Fruit fly (Drosophila melanogaster): ENCODE data around the gene CG14606.

Gene CG14606

dm6 chr3R:7171384-7172099 lies 45.3 kb downstream of the CG14606 start (continued):
- TF ChIP-seq CG2712 (tag; optimal IDR thresholded peaks at IDR 0.05): peak; percentile 65
- no peak for TF ChIP-seq Vsx1 (GFP tag; optimal IDR thresholded peaks at IDR 0.05)
- no peak for TF ChIP-seq hth (optimal IDR thresholded peaks at IDR 0.05)
- no peak for TF ChIP-seq Mad (GFP tag; optimal IDR thresholded peaks at IDR 0.05)
- TF ChIP-seq zfh1 (GFP tag; IDR thresholded peaks at IDR 0.05): peak; percentile 57; the same call in 2 of the 3 replicates
- TF ChIP-seq CG11695 (GFP tag; IDR thresholded peaks at IDR 0.05): no peak
- no peak for TF ChIP-seq stc (GFP tag; IDR thresholded peaks at IDR 0.05)
- TF ChIP-seq Opbp (GFP tag; IDR thresholded peaks at IDR 0.05; ENCODE audit: partially characterized antibody): no peak
- TF ChIP-seq jumu (GFP tag; optimal IDR thresholded peaks at IDR 0.05): no peak
- TF ChIP-seq phol (tag; optimal IDR thresholded peaks at IDR 0.05): peak; percentile 19
- TF ChIP-seq CG7786 (GFP tag; optimal IDR thresholded peaks at IDR 0.05): no peak
- no peak for TF ChIP-seq Dll (GFP tag; IDR thresholded peaks at IDR 0.05; ENCODE audit: partially characterized antibody)
- TF ChIP-seq az2 (GFP tag; optimal IDR thresholded peaks at IDR 0.05): peak; percentile 7
- no peak for TF ChIP-seq Stat92E (GFP tag; optimal IDR thresholded peaks at IDR 0.05)
- no peak for TF ChIP-seq hbn (GFP tag; IDR thresholded peaks at IDR 0.05; ENCODE audit: partially characterized antibody)
- TF ChIP-seq maf-S (GFP tag; optimal IDR thresholded peaks at IDR 0.05): no peak
- no peak for TF ChIP-seq Abd-B (GFP tag; optimal IDR thresholded peaks at IDR 0.05)
- no peak for TF ChIP-seq prd (optimal IDR thresholded peaks at IDR 0.05)
- peak; percentile 18; the same call in 1 of the 3 replicates for TF ChIP-seq prd (GFP tag; IDR thresholded peaks at IDR 0.05)
- peak; percentile 34 for TF ChIP-seq Ssrp (tag; optimal IDR thresholded peaks at IDR 0.05)
- peak; percentile 43; the same call in 1 of the 2 replicates for TF ChIP-seq Xrp1 (GFP tag; IDR thresholded peaks at IDR 0.05)
- no peak for TF ChIP-seq ind (GFP tag; optimal IDR thresholded peaks at IDR 0.05)
- TF ChIP-seq CG33557 (GFP tag; optimal IDR thresholded peaks at IDR 0.05): peak; percentile 4
- TF ChIP-seq ATbp (GFP tag; optimal IDR thresholded peaks at IDR 0.05): no peak
- no peak for TF ChIP-seq CG14710 (tag; optimal IDR thresholded peaks at IDR 0.05)
- peak; percentile 62 for TF ChIP-seq CG10979 (tag; optimal IDR thresholded peaks at IDR 0.05)
- TF ChIP-seq rib (GFP tag; IDR thresholded peaks at IDR 0.05): no peak
- TF ChIP-seq row (GFP tag; IDR thresholded peaks at IDR 0.05): peak; percentile 33; the same call in 1 of the 3 replicates
- TF ChIP-seq Dfd (GFP tag; optimal IDR thresholded peaks at IDR 0.05): no peak
- peak; percentile 30 for TF ChIP-seq Sox102F (GFP tag; optimal IDR thresholded peaks at IDR 0.05)
- TF ChIP-seq Eip74EF (GFP tag; optimal IDR thresholded peaks at IDR 0.05): no peak
- peak; percentile 28 for TF ChIP-seq CG15601 (tag; optimal IDR thresholded peaks at IDR 0.05)
- TF ChIP-seq Doc2 (GFP tag; IDR thresholded peaks at IDR 0.05): no peak
- TF ChIP-seq tgo (GFP tag; IDR thresholded peaks at IDR 0.05): no peak
- no peak for TF ChIP-seq cas (GFP tag; IDR thresholded peaks at IDR 0.05)
- peak in 1 of 2 experiments; percentile 67 for TF ChIP-seq bsh (GFP tag; optimal IDR thresholded peaks at IDR 0.05)
- TF ChIP-seq CG12391 (tag; optimal IDR thresholded peaks at IDR 0.05): peak; percentile 20
- no peak for TF ChIP-seq sna (GFP tag; IDR thresholded peaks at IDR 0.05; ENCODE audit: partially characterized antibody)
- TF ChIP-seq dmrt99B (tag; optimal IDR thresholded peaks at IDR 0.05): peak; percentile 0
- no peak for TF ChIP-seq unpg (GFP tag; optimal IDR thresholded peaks at IDR 0.05)
- no peak for TF ChIP-seq ato (GFP tag; IDR thresholded peaks at IDR 0.05; ENCODE audit: partially characterized antibody)
- no peak for TF ChIP-seq mirr (GFP tag; optimal IDR thresholded peaks at IDR 0.05)
- no peak for TF ChIP-seq CG4617 (GFP tag; optimal IDR thresholded peaks at IDR 0.05; ENCODE audit: borderline replicate concordance)
- no peak for TF ChIP-seq nau (GFP tag; optimal IDR thresholded peaks at IDR 0.05)
- TF ChIP-seq Bteb2 (GFP tag; optimal IDR thresholded peaks at IDR 0.05): no peak
- peak in 1 of 3 experiments; percentile 68 for TF ChIP-seq lola (GFP tag; optimal IDR thresholded peaks at IDR 0.05)
- no peak for TF ChIP-seq CG18599 (GFP tag; optimal IDR thresholded peaks at IDR 0.05)
- TF ChIP-seq Hsf (GFP tag; optimal IDR thresholded peaks at IDR 0.05): peak; percentile 20
